Worm (Caenorhabditis elegans) whole organism, midembryonic: Measurements from ENCODE around the gene ins-23.

Experiments used
- T22C8.4 ChIP-seq: fragments of 200-800 bp; sonication (Bioruptor generic); IDR thresholded peaks from 2 replicates; pipeline ENCODE4 v1.3.6; 2022; ENCODE audit warnings: missing genetic modification characterization, missing compliant biosample characterization
- cog-1 ChIP-seq: sonication (generic microtip); optimal IDR thresholded peaks from 2 replicates; lab custom pipeline; 2016; ENCODE audit warnings: missing genetic modification characterization, missing compliant biosample characterization
- flt-1 ChIP-seq: fragments of 200-800 bp; sonication (Bioruptor generic); IDR thresholded peaks from 2 replicates; pipeline ENCODE4 v1.3.6; 2022; ENCODE audit warnings: missing genetic modification characterization, missing compliant biosample characterization
- klf-2 ChIP-seq: fragments of 200-800 bp; sonication (Bioruptor generic); conservative IDR thresholded peaks from 2 replicates; pipeline ENCODE4 v1.3.6; 2022; ENCODE audit warnings: missing genetic modification reagents, missing genetic modification characterization, missing compliant biosample characterization
- med-1 ChIP-seq: sonication (generic microtip); optimal IDR thresholded peaks from 2 replicates; lab custom pipeline; 2017; ENCODE audit warnings: missing genetic modification characterization, mild to moderate bottlenecking, missing compliant biosample characterization, antibody characterized with exemption, missing genetic modification reagents; ENCODE audit not compliant: insufficient read depth
- ref-1 ChIP-seq: fragments of 200-800 bp; sonication (Bioruptor generic); conservative IDR thresholded peaks from 2 replicates; pipeline ENCODE4 v1.3.6; 2022; ENCODE audit warnings: missing genetic modification reagents, missing genetic modification characterization, missing compliant biosample characterization
- ztf-23 ChIP-seq: fragments of 200-800 bp; sonication (Bioruptor generic); IDR thresholded peaks from 2 replicates; pipeline ENCODE4 v1.3.6; 2022; ENCODE audit warnings: missing genetic modification reagents, missing genetic modification characterization, missing compliant biosample characterization
- ztf-29 ChIP-seq: fragments of 200-800 bp; sonication (Bioruptor generic); IDR thresholded peaks from 2 replicates; pipeline ENCODE4 v1.3.6; 2022; ENCODE audit warnings: missing genetic modification reagents, missing genetic modification characterization, missing compliant biosample characterization

DNA sequence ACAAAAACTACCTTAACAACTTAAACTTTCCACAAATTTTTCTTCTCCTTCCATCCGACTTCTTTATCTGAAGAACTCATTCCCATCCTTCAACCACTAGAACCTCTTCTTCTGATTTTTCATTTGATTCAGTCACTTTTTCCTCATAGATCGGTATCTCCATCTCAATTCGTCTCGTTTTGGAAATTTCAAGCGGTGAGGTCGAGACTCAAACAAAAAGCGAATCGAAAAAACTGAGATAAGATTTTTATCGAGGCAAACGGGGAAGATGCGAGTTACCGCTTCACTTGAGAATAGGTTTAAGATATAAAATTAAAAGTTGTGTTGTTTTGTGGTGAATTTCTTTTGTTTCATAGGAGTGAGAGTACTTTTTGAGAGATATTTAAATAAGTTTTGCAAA lies 36.7 kb upstream of the ins-23 start:
- TF ChIP-seq med-1 (GFP tag; lab: Kevin White, UChicago): no peak
- TF ChIP-seq ztf-29 (GFP tag; lab: Robert Waterston, UW): no peak
- TF ChIP-seq ztf-23 (GFP tag; lab: Robert Waterston, UW): no peak
- TF ChIP-seq cog-1 (tag; lab: Kevin White, UChicago): no peak
- TF ChIP-seq T22C8.4: no peak
- TF ChIP-seq flt-1: no peak
- no peak for TF ChIP-seq klf-2 (GFP tag; lab: Robert Waterston, UW)
- TF ChIP-seq ref-1 (GFP tag; lab: Robert Waterston, UW): no peak
